Worm (Caenorhabditis elegans) whole organism, L4 larva: Measurements from ENCODE around the gene T04C10.3.

Source experiments
- Y75B8A.6 ChIP-seq: fragments of 200-800 bp; sonication (Bioruptor generic); IDR thresholded peaks from 2 replicates; pipeline ENCODE4 v1.3.6; 2022; ENCODE audit warnings: missing genetic modification reagents, missing genetic modification characterization, missing compliant biosample characterization
- ama-1 ChIP-seq: fragments of 150-350 bp; optimal IDR thresholded peaks from 2 replicates; lab custom pipeline; 2014; ENCODE audit warnings: inconsistent platforms, mixed read lengths

- no peak for TF ChIP-seq Y75B8A.6 (GFP tag; lab: Robert Waterston, UW)
- no peak for TF ChIP-seq ama-1 (lab: Kevin White, UChicago)
These were observed 34.0 kb upstream of the T04C10.3 start for ce11 chrX:14778112-14778511.
